Fruit fly (Drosophila melanogaster) whole organism, embryonic: ENCODE data around the gene CG9044.
A peak's percentile ranks its signal among the peaks of the same experiment; 100 is the strongest.

Experiments used
- Adf1 ChIP-seq: fragments of 200-800 bp; sonication (Bioruptor generic); IDR thresholded peaks from 2 replicates; pipeline ENCODE4 v1.3.6; 2022; ENCODE audit warnings: missing biosample characterization, missing genetic modification characterization
- Aef1 ChIP-seq: fragments of 200-800 bp; sonication (Bioruptor generic); IDR thresholded peaks from 3 replicates; pipeline ENCODE4 v1.3.6; 2022; ENCODE audit warnings: missing biosample characterization, missing genetic modification characterization
- Asciz ChIP-seq: fragments of 200-800 bp; sonication (Bioruptor generic); optimal IDR thresholded peaks from 2 replicates; lab custom pipeline; 2017; ENCODE audit warnings: missing biosample characterization, mild to moderate bottlenecking, missing genetic modification characterization, missing genetic modification reagents
- CG10654 ChIP-seq: fragments of 200-800 bp; sonication (Bioruptor generic); optimal IDR thresholded peaks from 2 replicates; lab custom pipeline; 2016; ENCODE audit warnings: missing biosample characterization, missing genetic modification characterization
- CG12071 ChIP-seq: fragments of 200-800 bp; sonication (Bioruptor generic); optimal IDR thresholded peaks from 3 replicates; lab custom pipeline; 2018; ENCODE audit warnings: missing biosample characterization, mild to moderate bottlenecking, missing genetic modification characterization
- CG12155 ChIP-seq: fragments of 200-800 bp; sonication (Bioruptor generic); optimal IDR thresholded peaks from 3 replicates; lab custom pipeline; 2016; ENCODE audit warnings: missing biosample characterization, missing genetic modification characterization
- CG13123 ChIP-seq: fragments of 200-800 bp; sonication (Bioruptor generic); optimal IDR thresholded peaks from 2 replicates; lab custom pipeline; 2016; ENCODE audit warnings: missing biosample characterization, missing genetic modification characterization
- CG13287 ChIP-seq: fragments of 200-800 bp; sonication (Bioruptor generic); IDR thresholded peaks from 2 replicates; pipeline ENCODE4 v1.3.6; 2022; ENCODE audit warnings: missing biosample characterization, missing genetic modification characterization; ENCODE audit not compliant: partially characterized antibody
- CG14441 ChIP-seq: fragments of 200-800 bp; sonication (Bioruptor generic); IDR thresholded peaks from 2 replicates; pipeline ENCODE4 v1.3.6; 2022; ENCODE audit warnings: missing biosample characterization, missing genetic modification characterization
- CG1603 ChIP-seq: fragments of 200-800 bp; sonication (Bioruptor generic); optimal IDR thresholded peaks from 2 replicates; lab custom pipeline; 2019; ENCODE audit warnings: missing biosample characterization, mild to moderate bottlenecking, missing genetic modification characterization, moderate library complexity
- CG18476 ChIP-seq: fragments of 200-800 bp; sonication (Bioruptor generic); optimal IDR thresholded peaks from 2 replicates; lab custom pipeline; 2016; ENCODE audit warnings: missing biosample characterization, mild to moderate bottlenecking, missing genetic modification characterization
- CG18599 ChIP-seq: fragments of 200-800 bp; sonication (Bioruptor generic); optimal IDR thresholded peaks from 3 replicates; lab custom pipeline; 2017; ENCODE audit warnings: missing biosample characterization, missing genetic modification characterization, mild to moderate bottlenecking, moderate library complexity, missing genetic modification reagents
- CG34422 ChIP-seq: fragments of 200-800 bp; sonication (Bioruptor generic); IDR thresholded peaks from 3 replicates; pipeline ENCODE4 v1.3.6; 2022; ENCODE audit warnings: missing biosample characterization, missing genetic modification characterization
- CG3847 ChIP-seq: fragments of 200-800 bp; sonication (Bioruptor generic); IDR thresholded peaks from 2 replicates; pipeline ENCODE4 v1.3.6; 2022; ENCODE audit warnings: missing biosample characterization, missing genetic modification characterization
- CG4360 ChIP-seq: fragments of 200-800 bp; sonication (Bioruptor generic); IDR thresholded peaks from 2 replicates; pipeline ENCODE4 v1.3.6; 2022; ENCODE audit warnings: missing biosample characterization, missing genetic modification characterization
- CG43689 ChIP-seq: fragments of 200-800 bp; sonication (Bioruptor generic); IDR thresholded peaks from 2 replicates; pipeline ENCODE4 v1.3.6; 2022; ENCODE audit warnings: missing biosample characterization, missing genetic modification characterization
- CG5180 ChIP-seq: fragments of 200-800 bp; sonication (Bioruptor generic); optimal IDR thresholded peaks from 3 replicates; lab custom pipeline; 2017; ENCODE audit warnings: missing biosample characterization, missing genetic modification characterization, mild to moderate bottlenecking, moderate library complexity, missing genetic modification reagents
- CG6791 ChIP-seq: fragments of 200-800 bp; sonication (Bioruptor generic); IDR thresholded peaks from 3 replicates; pipeline ENCODE4 v1.3.6; 2022; ENCODE audit warnings: missing biosample characterization, missing genetic modification characterization; ENCODE audit not compliant: partially characterized antibody
- CG7963 ChIP-seq: fragments of 200-800 bp; sonication (Bioruptor generic); IDR thresholded peaks from 3 replicates; pipeline ENCODE4 v1.3.6; 2022; ENCODE audit warnings: missing biosample characterization, missing genetic modification characterization; ENCODE audit not compliant: partially characterized antibody
- CG8944 ChIP-seq: fragments of 200-800 bp; sonication (Bioruptor generic); optimal IDR thresholded peaks from 3 replicates; lab custom pipeline; 2016; ENCODE audit warnings: missing biosample characterization, missing genetic modification characterization
- Dll ChIP-seq: fragments of 200-800 bp; sonication (Bioruptor generic); IDR thresholded peaks from 4 replicates; pipeline ENCODE4 v1.3.6; 2022; ENCODE audit warnings: missing biosample characterization, missing genetic modification characterization; ENCODE audit not compliant: partially characterized antibody
- Elba2 ChIP-seq: fragments of 200-800 bp; sonication (Bioruptor generic); optimal IDR thresholded peaks from 3 replicates; lab custom pipeline; 2016; ENCODE audit warnings: missing biosample characterization, missing genetic modification characterization
- Fer2 ChIP-seq: fragments of 200-800 bp; sonication (Bioruptor generic); optimal IDR thresholded peaks from 2 replicates; lab custom pipeline; 2018; ENCODE audit warnings: missing biosample characterization, mild to moderate bottlenecking, missing genetic modification characterization, moderate library complexity
- GATAe ChIP-seq: fragments of 200-800 bp; sonication (Bioruptor generic); conservative IDR thresholded peaks from 2 replicates; pipeline ENCODE4 v1.3.6; 2022; ENCODE audit warnings: missing biosample characterization, missing genetic modification characterization
- Gug ChIP-seq: fragments of 200-800 bp; sonication (Bioruptor generic); IDR thresholded peaks from 4 replicates; pipeline ENCODE4 v1.3.6; 2022; ENCODE audit warnings: missing biosample characterization, missing genetic modification characterization
- HLH4C ChIP-seq: fragments of 200-800 bp; sonication (Bioruptor generic); IDR thresholded peaks from 3 replicates; pipeline ENCODE4 v1.3.6; 2022; ENCODE audit warnings: missing biosample characterization, missing genetic modification characterization; ENCODE audit not compliant: partially characterized antibody
- Hsf ChIP-seq: fragments of 200-800 bp; sonication (Bioruptor generic); optimal IDR thresholded peaks from 3 replicates; lab custom pipeline; 2016; ENCODE audit warnings: missing biosample characterization, missing genetic modification characterization
- Med ChIP-seq: fragments of 200-800 bp; sonication (Bioruptor generic); peaks from one replicate; lab custom pipeline; 2016; ENCODE audit warnings: missing biosample characterization, missing genetic modification characterization, mild to moderate bottlenecking, inconsistent platforms, moderate library complexity
- Nf-YA ChIP-seq: fragments of 200-800 bp; sonication (Bioruptor generic); IDR thresholded peaks from 2 replicates; pipeline ENCODE4 v1.3.6; 2022; ENCODE audit warnings: missing biosample characterization, missing genetic modification characterization
- Rfx ChIP-seq: fragments of 200-800 bp; sonication (Bioruptor generic); IDR thresholded peaks from 2 replicates; pipeline ENCODE4 v1.3.6; 2022; ENCODE audit warnings: missing biosample characterization, missing genetic modification characterization
- cg ChIP-seq: fragments of 200-800 bp; sonication (Bioruptor generic); optimal IDR thresholded peaks from 3 replicates; lab custom pipeline; 2019; ENCODE audit warnings: missing biosample characterization, mild to moderate bottlenecking, missing genetic modification characterization, moderate library complexity
- cwo ChIP-seq: fragments of 200-800 bp; sonication (Bioruptor generic); optimal IDR thresholded peaks from 3 replicates; lab custom pipeline; 2017; ENCODE audit warnings: missing biosample characterization, missing genetic modification characterization, mild to moderate bottlenecking, moderate library complexity, missing genetic modification reagents
- eyg ChIP-seq: fragments of 200-800 bp; sonication (Bioruptor generic); optimal IDR thresholded peaks from 3 replicates; lab custom pipeline; 2016; ENCODE audit warnings: missing biosample characterization, missing genetic modification characterization
- ftz-f1 ChIP-seq: fragments of 200-800 bp; sonication (Bioruptor generic); optimal IDR thresholded peaks from 2 replicates; lab custom pipeline; 2016; ENCODE audit warnings: missing biosample characterization, missing genetic modification characterization
- gce ChIP-seq: fragments of 200-800 bp; sonication (Bioruptor generic); IDR thresholded peaks from 3 replicates; pipeline ENCODE4 v1.3.6; 2022; ENCODE audit warnings: missing biosample characterization, missing genetic modification characterization
- h ChIP-seq: fragments of >200 bp; optimal IDR thresholded peaks from 2 replicates; lab custom pipeline; 2017
- inv ChIP-seq: fragments of 200-800 bp; sonication (Bioruptor generic); IDR thresholded peaks from 2 replicates; pipeline ENCODE4 v1.3.6; 2022; ENCODE audit warnings: missing biosample characterization, missing genetic modification characterization; ENCODE audit not compliant: partially characterized antibody
- lab ChIP-seq: fragments of 200-800 bp; sonication (Bioruptor generic); optimal IDR thresholded peaks from 3 replicates; lab custom pipeline; 2017; ENCODE audit warnings: missing biosample characterization, missing genetic modification characterization, mild to moderate bottlenecking, moderate library complexity, missing genetic modification reagents
- lbe ChIP-seq: fragments of 200-800 bp; sonication (Bioruptor generic); optimal IDR thresholded peaks from 2 replicates; lab custom pipeline; 2016; ENCODE audit warnings: missing biosample characterization, mild to moderate bottlenecking, missing genetic modification characterization
- nom ChIP-seq: fragments of 200-800 bp; sonication (Bioruptor generic); optimal IDR thresholded peaks from 2 replicates; lab custom pipeline; 2017; ENCODE audit warnings: missing biosample characterization, missing genetic modification characterization, mild to moderate bottlenecking, moderate library complexity, missing genetic modification reagents
- pb ChIP-seq: fragments of 200-800 bp; sonication (Bioruptor generic); optimal IDR thresholded peaks from 3 replicates; lab custom pipeline; 2016; ENCODE audit warnings: missing biosample characterization, missing genetic modification characterization
- pum ChIP-seq: fragments of 200-800 bp; sonication (Bioruptor generic); optimal IDR thresholded peaks from 2 replicates; lab custom pipeline; 2016; ENCODE audit warnings: missing biosample characterization, missing genetic modification characterization
- pzg ChIP-seq: fragments of 200-800 bp; sonication (Bioruptor generic); optimal IDR thresholded peaks from 3 replicates; lab custom pipeline; 2018; ENCODE audit warnings: missing biosample characterization, mild to moderate bottlenecking, missing genetic modification characterization, moderate library complexity
- sens ChIP-seq: fragments of 200-800 bp; sonication (Bioruptor generic); peaks from one replicate; lab custom pipeline; 2016; ENCODE audit warnings: missing biosample characterization, missing genetic modification characterization
- slbo ChIP-seq: fragments of 200-800 bp; sonication (Bioruptor generic); IDR thresholded peaks from 2 replicates; pipeline ENCODE4 v1.3.6; 2022; ENCODE audit warnings: missing biosample characterization, missing genetic modification characterization
- slou ChIP-seq: fragments of 200-800 bp; sonication (Bioruptor generic); optimal IDR thresholded peaks from 3 replicates; lab custom pipeline; 2016; ENCODE audit warnings: missing biosample characterization, missing genetic modification characterization
- tna ChIP-seq: fragments of 200-800 bp; sonication (Bioruptor generic); IDR thresholded peaks from 2 replicates; pipeline ENCODE4 v1.3.6; 2022; ENCODE audit warnings: missing biosample characterization, missing genetic modification characterization; ENCODE audit not compliant: partially characterized antibody
- ttk ChIP-seq: fragments of 200-800 bp; sonication (Bioruptor generic); IDR thresholded peaks from 2 replicates; pipeline ENCODE4 v2.1.2; 2022; ENCODE audit warnings: missing biosample characterization, missing genetic modification characterization
- vfl ChIP-seq: fragments of 200-800 bp; sonication (Bioruptor generic); optimal IDR thresholded peaks from 2 replicates; lab custom pipeline; 2016; ENCODE audit warnings: missing biosample characterization, missing genetic modification characterization
- zfh1 ChIP-seq: fragments of 200-800 bp; sonication (Bioruptor generic); IDR thresholded peaks from 3 replicates; pipeline ENCODE4 v1.3.6; 2022; ENCODE audit warnings: missing biosample characterization, missing genetic modification characterization

The CG9044 gene

DNA sequence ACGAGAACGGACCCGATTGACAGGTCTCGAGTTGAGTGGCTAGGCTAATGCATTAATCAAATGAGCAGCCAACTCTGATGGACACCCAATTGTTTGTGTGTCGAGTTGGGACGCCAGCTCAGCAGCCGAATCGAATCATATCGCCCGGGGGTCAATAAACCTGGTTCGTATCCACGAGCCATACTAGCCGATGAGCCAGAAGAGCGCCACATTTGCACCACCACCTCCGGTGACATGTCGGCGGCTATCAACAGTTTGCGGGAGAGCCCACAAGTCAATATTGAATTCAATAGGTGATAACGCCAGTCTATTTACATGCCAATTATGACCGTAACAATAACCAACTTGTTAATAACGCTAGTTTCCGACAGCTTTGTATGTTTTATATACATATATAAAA, 24.9 kb downstream of the CG9044 start (continued):
- TF ChIP-seq cwo (peak; percentile 12), CG8944 (GFP tag; lab: Kevin White, UChicago) (no peak), Adf1 (GFP tag; lab: Robert Waterston, UW) (0 out of 2 replicates have a peak, but pooled peaks have one; percentile 15), pzg (GFP tag; lab: Kevin White, UChicago) (no peak), pum (GFP tag; lab: Kevin White, UChicago) (no peak), pb (GFP tag; lab: Kevin White, UChicago) (no peak), Gug (GFP tag; lab: Robert Waterston, UW) (no peak), CG43689 (0 out of 2 replicates have a peak, but pooled peaks have one; percentile 15), vfl (GFP tag; lab: Kevin White, UChicago) (no peak), CG6791 (GFP tag; lab: Robert Waterston, UW) (no peak), Elba2 (GFP tag; lab: Kevin White, UChicago) (no peak), CG18599 (peak; percentile 78), CG12071 (peak; percentile 84), ttk (GFP tag; lab: Robert Waterston, UW) (peak; percentile 7; the same call in 1 of the 2 replicates), Fer2 (peak; percentile 47), CG13287 (GFP tag; lab: Robert Waterston, UW) (no peak), zfh1 (GFP tag; lab: Robert Waterston, UW) (no peak), CG5180 (GFP tag; lab: Kevin White, UChicago) (peak; percentile 62), CG14441 (GFP tag; lab: Robert Waterston, UW) (no peak), Dll (GFP tag; lab: Robert Waterston, UW) (no peak), CG7963 (no peak), Aef1 (GFP tag; lab: Robert Waterston, UW) (no peak), slou (GFP tag; lab: Kevin White, UChicago) (no peak), tna (GFP tag; lab: Robert Waterston, UW) (no peak)
- TF ChIP-seq, all 482 proteins: peak for 205

DNA sequence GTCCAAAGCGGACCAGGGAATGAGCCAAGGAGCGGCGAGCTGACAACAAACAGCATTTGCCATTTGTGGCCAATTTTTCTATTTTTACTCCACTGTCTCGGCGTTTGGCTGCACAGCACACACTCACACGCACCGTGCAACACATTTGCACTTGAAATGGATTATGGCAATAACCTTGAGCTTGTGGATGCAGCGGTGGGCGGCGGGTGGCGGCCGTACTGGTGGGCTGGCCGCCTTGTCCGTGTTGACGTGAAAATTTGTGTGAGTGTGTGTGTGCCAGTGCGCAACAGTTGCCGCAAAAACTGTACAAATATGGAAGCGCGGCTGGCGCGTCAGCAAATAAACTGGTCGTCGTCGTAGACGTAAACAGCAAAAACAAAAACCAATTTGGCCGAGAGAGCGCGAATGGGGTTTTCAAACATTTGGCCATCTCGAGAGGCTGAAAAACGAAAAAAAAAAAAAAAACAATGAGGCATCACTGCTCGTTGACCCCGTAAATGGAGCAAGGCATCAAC, 25.8 kb downstream of the CG9044 start:
- TF ChIP-seq CG10654 (GFP tag; lab: Kevin White, UChicago) (no peak), ftz-f1 (GFP tag; lab: Kevin White, UChicago) (peak; percentile 71), h (lab: Kevin White, UChicago) (no peak), CG18599 (peak; percentile 15), lab (GFP tag; lab: Kevin White, UChicago) (peak; percentile 5), CG1603 (no peak), Med (peak; percentile 50), cg (peak; percentile 16), CG3847 (GFP tag; lab: Robert Waterston, UW) (no peak), CG34422 (GFP tag; lab: Robert Waterston, UW) (0 out of 3 replicates have a peak, but pooled peaks have one; percentile 19), CG12155 (GFP tag; lab: Kevin White, UChicago) (no peak), HLH4C (GFP tag; lab: Robert Waterston, UW) (0 out of 3 replicates have a peak, but pooled peaks have one; percentile 40), Hsf (GFP tag; lab: Kevin White, UChicago) (no peak), Nf-YA (no peak), CG13123 (GFP tag; lab: Kevin White, UChicago) (no peak), gce (GFP tag; lab: Robert Waterston, UW) (0 out of 3 replicates have a peak, but pooled peaks have one; percentile 31), nom (GFP tag; lab: Kevin White, UChicago) (peak; percentile 12), GATAe (GFP tag; lab: Robert Waterston, UW) (no peak), CG18476 (GFP tag; lab: Kevin White, UChicago) (no peak), lbe (GFP tag; lab: Kevin White, UChicago) (no peak), eyg (GFP tag; lab: Kevin White, UChicago) (no peak), sens (GFP tag; lab: Kevin White, UChicago) (peak; percentile 23), CG4360 (GFP tag; lab: Robert Waterston, UW) (no peak), slbo (GFP tag; lab: Robert Waterston, UW) (no peak), Asciz (no peak), inv (GFP tag; lab: Robert Waterston, UW) (no peak), Rfx (peak; percentile 39; the same call in 1 of the 2 replicates)
